Fruit fly (Drosophila melanogaster) whole organism, embryonic: ENCODE data around the gene Nrx-IV.

Experiments
- BEAF-32 ChIP-seq: fragments of 200-800 bp; sonication (Bioruptor generic); optimal IDR thresholded peaks from 3 replicates; lab custom pipeline; 2017; ENCODE audit warnings: missing biosample characterization, missing genetic modification characterization, mild to moderate bottlenecking, moderate library complexity, missing genetic modification reagents
- C15 ChIP-seq: fragments of 200-800 bp; sonication (Bioruptor generic); IDR thresholded peaks from 3 replicates; pipeline ENCODE4 v1.3.6; 2022; ENCODE audit warnings: missing biosample characterization, missing genetic modification characterization
- CG10267 ChIP-seq: fragments of 200-800 bp; sonication (Bioruptor generic); optimal IDR thresholded peaks from 2 replicates; lab custom pipeline; 2018; ENCODE audit warnings: missing biosample characterization, mild to moderate bottlenecking, missing genetic modification characterization, moderate library complexity
- CG10431 ChIP-seq: fragments of 200-800 bp; sonication (Bioruptor generic); optimal IDR thresholded peaks from 3 replicates; lab custom pipeline; 2018; ENCODE audit warnings: missing biosample characterization, mild to moderate bottlenecking, missing genetic modification characterization
- CG10979 ChIP-seq: fragments of 200-800 bp; sonication (Bioruptor generic); optimal IDR thresholded peaks from 2 replicates; lab custom pipeline; 2018; ENCODE audit warnings: missing biosample characterization, mild to moderate bottlenecking, missing genetic modification characterization, moderate library complexity
- CG11085 ChIP-seq: fragments of 200-800 bp; sonication (Bioruptor generic); IDR thresholded peaks from 2 replicates; pipeline ENCODE4 v1.3.6; 2022; ENCODE audit warnings: missing biosample characterization, missing genetic modification characterization
- CG11247 ChIP-seq: fragments of 200-800 bp; sonication (Bioruptor generic); IDR thresholded peaks from 2 replicates; pipeline ENCODE4 v1.3.6; 2022; ENCODE audit warnings: missing biosample characterization, missing genetic modification characterization
- CG11398 ChIP-seq: fragments of 200-800 bp; sonication (Bioruptor generic); optimal IDR thresholded peaks from 2 replicates; lab custom pipeline; 2016; ENCODE audit warnings: missing biosample characterization, missing genetic modification characterization
- CG11504 ChIP-seq: fragments of 200-800 bp; sonication (Bioruptor generic); optimal IDR thresholded peaks from 3 replicates; lab custom pipeline; 2019; ENCODE audit warnings: missing biosample characterization, mild to moderate bottlenecking, missing genetic modification characterization, moderate library complexity
- CG13287 ChIP-seq: fragments of 200-800 bp; sonication (Bioruptor generic); IDR thresholded peaks from 2 replicates; pipeline ENCODE4 v1.3.6; 2022; ENCODE audit warnings: missing biosample characterization, missing genetic modification characterization; ENCODE audit not compliant: partially characterized antibody
- CG13775 ChIP-seq: fragments of 200-800 bp; sonication (Bioruptor generic); optimal IDR thresholded peaks from 3 replicates; lab custom pipeline; 2017; ENCODE audit warnings: missing biosample characterization, mild to moderate bottlenecking, missing genetic modification characterization
- CG15696 ChIP-seq: fragments of 200-800 bp; sonication (Bioruptor generic); optimal IDR thresholded peaks from 2 replicates; lab custom pipeline; 2019; ENCODE audit warnings: missing biosample characterization, mild to moderate bottlenecking, missing genetic modification characterization, moderate library complexity
- CG1602 ChIP-seq: fragments of 200-800 bp; sonication (Bioruptor generic); optimal IDR thresholded peaks from 3 replicates; lab custom pipeline; 2016; ENCODE audit warnings: missing biosample characterization, missing genetic modification characterization
- CG17328 ChIP-seq: fragments of 200-800 bp; sonication (Bioruptor generic); IDR thresholded peaks from 2 replicates; pipeline ENCODE4 v1.3.6; 2022; ENCODE audit warnings: missing biosample characterization, missing genetic modification characterization
- CG2202 ChIP-seq: fragments of 200-800 bp; sonication (Bioruptor generic); optimal IDR thresholded peaks from 2 replicates; lab custom pipeline; 2018; ENCODE audit warnings: missing biosample characterization, mild to moderate bottlenecking, missing genetic modification characterization
- CG2712 ChIP-seq: fragments of 200-800 bp; optimal IDR thresholded peaks from 3 replicates; lab custom pipeline; 2019; ENCODE audit warnings: missing biosample characterization, mild to moderate bottlenecking, missing genetic modification characterization, moderate library complexity
- CG31441 ChIP-seq: fragments of 200-800 bp; sonication (Bioruptor generic); IDR thresholded peaks from 2 replicates; pipeline ENCODE4 v1.3.6; 2022; ENCODE audit warnings: missing biosample characterization, missing genetic modification characterization
- CG34422 ChIP-seq: fragments of 200-800 bp; sonication (Bioruptor generic); IDR thresholded peaks from 3 replicates; pipeline ENCODE4 v1.3.6; 2022; ENCODE audit warnings: missing biosample characterization, missing genetic modification characterization
- CG4360 ChIP-seq: fragments of 200-800 bp; sonication (Bioruptor generic); IDR thresholded peaks from 2 replicates; pipeline ENCODE4 v1.3.6; 2022; ENCODE audit warnings: missing biosample characterization, missing genetic modification characterization
- CG6654 ChIP-seq: fragments of 200-800 bp; sonication (Bioruptor generic); optimal IDR thresholded peaks from 2 replicates; lab custom pipeline; 2017; ENCODE audit warnings: missing biosample characterization, mild to moderate bottlenecking, missing genetic modification characterization
- CG7271 ChIP-seq: fragments of 200-800 bp; sonication (Bioruptor generic); optimal IDR thresholded peaks from 2 replicates; lab custom pipeline; 2018; ENCODE audit warnings: missing biosample characterization, mild to moderate bottlenecking, missing genetic modification characterization, moderate library complexity
- CG8388 ChIP-seq: fragments of 200-800 bp; sonication (Bioruptor generic); optimal IDR thresholded peaks from 2 replicates; lab custom pipeline; 2019; ENCODE audit warnings: missing biosample characterization, mild to moderate bottlenecking, missing genetic modification characterization, moderate library complexity
- CG8478 ChIP-seq: fragments of >200 bp; optimal IDR thresholded peaks from 2 replicates; lab custom pipeline; 2018
- CG8924 ChIP-seq: fragments of 200-800 bp; optimal IDR thresholded peaks from 3 replicates; lab custom pipeline; 2019; ENCODE audit warnings: missing biosample characterization, mild to moderate bottlenecking, missing genetic modification characterization, moderate library complexity
- CG9727 ChIP-seq: fragments of 200-800 bp; sonication (Bioruptor generic); optimal IDR thresholded peaks from 3 replicates; lab custom pipeline; 2017; ENCODE audit warnings: missing biosample characterization, mild to moderate bottlenecking, missing genetic modification characterization
- D19A ChIP-seq: fragments of 200-800 bp; optimal IDR thresholded peaks from 3 replicates; lab custom pipeline; 2019; ENCODE audit warnings: missing biosample characterization, mild to moderate bottlenecking, missing genetic modification characterization, moderate library complexity
- Dp ChIP-seq: fragments of 200-800 bp; sonication (Bioruptor generic); optimal IDR thresholded peaks from 2 replicates; lab custom pipeline; 2018; ENCODE audit warnings: missing biosample characterization, mild to moderate bottlenecking, missing genetic modification characterization, moderate library complexity
- Drgx ChIP-seq: fragments of 200-800 bp; sonication (Bioruptor generic); IDR thresholded peaks from 2 replicates; pipeline ENCODE4 v1.3.6; 2022; ENCODE audit warnings: missing biosample characterization, missing genetic modification characterization
- Ets65A ChIP-seq: fragments of 200-800 bp; sonication (Bioruptor generic); peaks from one replicate; lab custom pipeline; 2016; ENCODE audit warnings: missing biosample characterization, missing genetic modification characterization
- Kr ChIP-seq: fragments of 200-800 bp; sonication (Bioruptor generic); optimal IDR thresholded peaks from 2 replicates; lab custom pipeline; 2017; ENCODE audit warnings: missing biosample characterization, mild to moderate bottlenecking, missing genetic modification characterization
- Rfx ChIP-seq: fragments of 200-800 bp; sonication (Bioruptor generic); IDR thresholded peaks from 2 replicates; pipeline ENCODE4 v1.3.6; 2022; ENCODE audit warnings: missing biosample characterization, missing genetic modification characterization
- Sox100B ChIP-seq: fragments of 200-800 bp; sonication (Bioruptor generic); optimal IDR thresholded peaks from 3 replicates; lab custom pipeline; 2018; ENCODE audit warnings: missing biosample characterization, mild to moderate bottlenecking, missing genetic modification characterization
- Sox102F ChIP-seq: fragments of 200-800 bp; sonication (Bioruptor generic); optimal IDR thresholded peaks from 2 replicates; lab custom pipeline; 2018; ENCODE audit warnings: missing biosample characterization, mild to moderate bottlenecking, missing genetic modification characterization, moderate library complexity
- Stat92E ChIP-seq, 3 experiments: fragments of >200 bp in 2 of 3; fragments of 200-800 bp in 1 of 3; sonication (Bioruptor generic) in 1 of 3; optimal IDR thresholded peaks; 2 replicates each; lab custom pipeline; 2017 to 2019; ENCODE audit warnings: missing biosample characterization in 3 of 3, missing genetic modification characterization in 3 of 3, mild to moderate bottlenecking in 1 of 3, moderate library complexity in 1 of 3
- Usf ChIP-seq: fragments of 200-800 bp; sonication (Bioruptor generic); optimal IDR thresholded peaks from 2 replicates; lab custom pipeline; 2017; ENCODE audit warnings: missing genotype, missing biosample characterization, missing genetic modification characterization
- ara ChIP-seq: fragments of 200-800 bp; sonication (Bioruptor generic); IDR thresholded peaks from 2 replicates; pipeline ENCODE4 v1.3.6; 2022; ENCODE audit warnings: missing biosample characterization, missing genetic modification characterization
- dmrt11E ChIP-seq: fragments of 200-800 bp; sonication (Bioruptor generic); optimal IDR thresholded peaks from 3 replicates; lab custom pipeline; 2018; ENCODE audit warnings: missing biosample characterization, mild to moderate bottlenecking, missing genetic modification characterization, moderate library complexity
- ewg ChIP-seq: fragments of 200-800 bp; sonication (Bioruptor generic); optimal IDR thresholded peaks from 3 replicates; lab custom pipeline; 2017; ENCODE audit warnings: mild to moderate bottlenecking, missing biosample characterization, missing genetic modification reagents, missing genetic modification characterization
- fd96Cb ChIP-seq: fragments of 200-800 bp; sonication (Bioruptor generic); optimal IDR thresholded peaks from 2 replicates; lab custom pipeline; 2018; ENCODE audit warnings: missing biosample characterization, mild to moderate bottlenecking, missing genetic modification characterization, moderate library complexity
- grau ChIP-seq: fragments of 200-800 bp; optimal IDR thresholded peaks from 3 replicates; lab custom pipeline; 2019; ENCODE audit warnings: missing biosample characterization, mild to moderate bottlenecking, missing genetic modification characterization, moderate library complexity
- hb ChIP-seq: fragments of 200-800 bp; sonication (Bioruptor generic); IDR thresholded peaks from 3 replicates; pipeline ENCODE4 v1.3.6; 2022; ENCODE audit warnings: missing biosample characterization, missing genetic modification characterization; ENCODE audit not compliant: partially characterized antibody
- insv ChIP-seq, 2 experiments: fragments of 200-800 bp; sonication (Bioruptor generic); optimal IDR thresholded peaks; 3 replicates each; lab custom pipeline; 2016 to 2018; ENCODE audit warnings: missing biosample characterization in 2 of 2, missing genetic modification characterization in 2 of 2
- lola ChIP-seq, 3 experiments: fragments of >200 bp in 2 of 3; fragments of 200-800 bp in 1 of 3; sonication (Bioruptor generic) in 1 of 3; optimal IDR thresholded peaks; 2 replicates each; lab custom pipeline; 2017 to 2019; ENCODE audit warnings: missing biosample characterization in 3 of 3, missing genetic modification characterization in 3 of 3, mild to moderate bottlenecking in 1 of 3, moderate library complexity in 1 of 3
- nmo ChIP-seq: fragments of 200-800 bp; sonication (Bioruptor generic); optimal IDR thresholded peaks from 2 replicates; lab custom pipeline; 2018; ENCODE audit warnings: missing biosample characterization, mild to moderate bottlenecking, missing genetic modification characterization, moderate library complexity
- nom ChIP-seq: fragments of 200-800 bp; sonication (Bioruptor generic); optimal IDR thresholded peaks from 2 replicates; lab custom pipeline; 2017; ENCODE audit warnings: missing biosample characterization, missing genetic modification characterization, mild to moderate bottlenecking, moderate library complexity, missing genetic modification reagents
- row ChIP-seq: fragments of 200-800 bp; sonication (Bioruptor generic); IDR thresholded peaks from 3 replicates; pipeline ENCODE4 v1.3.6; 2022; ENCODE audit warnings: missing biosample characterization, missing genetic modification characterization
- salm ChIP-seq: fragments of 200-800 bp; sonication (Bioruptor generic); optimal IDR thresholded peaks from 2 replicates; lab custom pipeline; 2018; ENCODE audit warnings: missing biosample characterization, mild to moderate bottlenecking, missing genetic modification characterization
- schlank ChIP-seq: fragments of 200-800 bp; sonication (Bioruptor generic); optimal IDR thresholded peaks from 2 replicates; lab custom pipeline; 2018; ENCODE audit warnings: missing biosample characterization, mild to moderate bottlenecking, missing genetic modification characterization
- so ChIP-seq: fragments of 200-800 bp; sonication (Bioruptor generic); IDR thresholded peaks from 3 replicates; pipeline ENCODE4 v1.3.6; 2022; ENCODE audit warnings: missing biosample characterization, missing genetic modification characterization
- unpg ChIP-seq: fragments of 200-800 bp; sonication (Bioruptor generic); optimal IDR thresholded peaks from 3 replicates; lab custom pipeline; 2018; ENCODE audit warnings: missing biosample characterization, mild to moderate bottlenecking, missing genetic modification characterization, moderate library complexity

The Nrx-IV gene

dm6 chr3L:12101924-12102383 is 44.4 kb upstream of the Nrx-IV start:
- TF ChIP-seq Sox102F (GFP tag; lab: Kevin White, UChicago) (peak; percentile 44), Rfx (GFP tag; lab: Robert Waterston, UW) (no peak), CG10431 (GFP tag; lab: Kevin White, UChicago) (no peak), so (no peak), CG1602 (peak; percentile 19), fd96Cb (tag; lab: Kevin White, UChicago) (peak; percentile 8), D19A (tag; lab: Kevin White, UChicago) (peak; percentile 28), CG11247 (no peak), lola (GFP tag; optimal IDR thresholded peaks at IDR 0.05; lab: Kevin White, UChicago) (peak in 1 of 3 experiments; percentile 70), Stat92E (GFP tag; optimal IDR thresholded peaks at IDR 0.05; lab: Kevin White, UChicago) (no peak), CG9727 (GFP tag; lab: Kevin White, UChicago) (peak; percentile 61), ara (GFP tag; lab: Robert Waterston, UW) (no peak), salm (tag; lab: Kevin White, UChicago) (no peak), C15 (GFP tag; lab: Robert Waterston, UW) (no peak), CG8478 (lab: Kevin White, UChicago) (no peak), Kr (peak; percentile 1), CG11085 (0 out of 2 replicates have a peak, but pooled peaks have one; percentile 12), CG13287 (GFP tag; lab: Robert Waterston, UW) (no peak), CG17328 (GFP tag; lab: Robert Waterston, UW) (no peak), Usf (GFP tag; lab: Kevin White, UChicago) (no peak), CG15696 (tag; lab: Kevin White, UChicago) (peak; percentile 41), hb (no peak), CG7271 (peak; percentile 19), row (GFP tag; lab: Robert Waterston, UW) (peak; percentile 21; the same call in 1 of the 3 replicates), dmrt11E (tag; lab: Kevin White, UChicago) (peak; percentile 77), CG8388 (GFP tag; lab: Kevin White, UChicago) (peak; percentile 21), CG34422 (no peak), nom (GFP tag; lab: Kevin White, UChicago) (peak; percentile 16), CG2712 (peak; percentile 76), Dp (GFP tag; lab: Kevin White, UChicago) (no peak), CG13775 (GFP tag; lab: Kevin White, UChicago) (peak; percentile 12), Sox100B (peak; percentile 50), CG11398 (GFP tag; lab: Kevin White, UChicago) (no peak), CG8924 (tag; lab: Kevin White, UChicago) (peak; percentile 50), CG6654 (GFP tag; lab: Kevin White, UChicago) (no peak), grau (tag; lab: Kevin White, UChicago) (peak; percentile 45), schlank (tag; lab: Kevin White, UChicago) (no peak), BEAF-32 (no peak), CG11504 (tag; lab: Kevin White, UChicago) (peak; percentile 54), CG10267 (peak; percentile 55), CG31441 (GFP tag; lab: Robert Waterston, UW) (peak; percentile 60), CG10979 (tag; lab: Kevin White, UChicago) (peak; percentile 59), Drgx (GFP tag; lab: Robert Waterston, UW) (0 out of 2 replicates have a peak, but pooled peaks have one; percentile 18), unpg (GFP tag; lab: Kevin White, UChicago) (no peak), insv (GFP tag; optimal IDR thresholded peaks at IDR 0.05; lab: Kevin White, UChicago) (peak in 1 of 2 experiments; percentile 29), Ets65A (GFP tag; lab: Kevin White, UChicago) (peak; percentile 65), CG4360 (GFP tag; lab: Robert Waterston, UW) (no peak), nmo (GFP tag; lab: Kevin White, UChicago) (peak; percentile 57), ewg (GFP tag; lab: Kevin White, UChicago) (no peak), CG2202 (tag; lab: Kevin White, UChicago) (peak; percentile 21)
